Fruit fly (Drosophila melanogaster) whole organism, wandering third instar larva: Measurements from ENCODE around the gene CG7772.

Experiments
- Abd-B ChIP-seq: fragments of >200 bp; optimal IDR thresholded peaks from 2 replicates; lab custom pipeline; 2017; ENCODE audit warnings: missing biosample characterization, missing genetic modification characterization
- CG32264 ChIP-seq: fragments of 200-800 bp; sonication (Bioruptor generic); optimal IDR thresholded peaks from 2 replicates; lab custom pipeline; 2016; ENCODE audit warnings: missing biosample characterization, missing genetic modification characterization
- CG9705 ChIP-seq: fragments of 200-800 bp; sonication (Bioruptor generic); optimal IDR thresholded peaks from 2 replicates; lab custom pipeline; 2018; ENCODE audit warnings: missing biosample characterization, mild to moderate bottlenecking, missing genetic modification characterization
- CrebA ChIP-seq: fragments of 200-800 bp; sonication (Bioruptor generic); optimal IDR thresholded peaks from 2 replicates; lab custom pipeline; 2016; ENCODE audit warnings: missing biosample characterization, mild to moderate bottlenecking, missing genetic modification characterization, borderline replicate concordance
- Dfd ChIP-seq: fragments of >200 bp; optimal IDR thresholded peaks from 2 replicates; lab custom pipeline; 2017; ENCODE audit warnings: missing biosample characterization, missing genetic modification characterization
- Dif ChIP-seq: fragments of 200-275, 200-300 bp; sonication (Bioruptor generic); optimal IDR thresholded peaks from 2 replicates; lab custom pipeline; 2018; ENCODE audit warnings: missing biosample characterization, missing genetic modification characterization; ENCODE audit not compliant: partially characterized antibody
- GATAd ChIP-seq: sonication (Bioruptor generic); optimal IDR thresholded peaks from 2 replicates; lab custom pipeline; 2016; ENCODE audit warnings: missing biosample characterization, missing genetic modification characterization
- HLH106 ChIP-seq: fragments of 200-800 bp; optimal IDR thresholded peaks from 3 replicates; lab custom pipeline; 2019; ENCODE audit warnings: missing biosample characterization, mild to moderate bottlenecking, missing genetic modification characterization, moderate library complexity
- Hnf4 ChIP-seq: fragments of 200-800 bp; sonication (Bioruptor generic); optimal IDR thresholded peaks from 2 replicates; lab custom pipeline; 2016; ENCODE audit warnings: missing biosample characterization, mild to moderate bottlenecking, missing genetic modification characterization
- Hr78 ChIP-seq: fragments of >200 bp; optimal IDR thresholded peaks from 2 replicates; lab custom pipeline; 2017; ENCODE audit warnings: missing biosample characterization, missing genetic modification characterization
- Hr83 ChIP-seq: fragments of 200-300 bp; sonication (Bioruptor generic); optimal IDR thresholded peaks from 2 replicates; lab custom pipeline; 2016; ENCODE audit warnings: missing biosample characterization, mild to moderate bottlenecking, missing genetic modification characterization, moderate library complexity; ENCODE audit not compliant: poor library complexity, severe bottlenecking
- Jra ChIP-seq: sonication (Bioruptor generic); optimal IDR thresholded peaks from 2 replicates; lab custom pipeline; 2016; ENCODE audit warnings: missing biosample characterization, missing genetic modification characterization
- Mio ChIP-seq: sonication (Bioruptor generic); optimal IDR thresholded peaks from 2 replicates; lab custom pipeline; 2016; ENCODE audit warnings: missing biosample characterization, missing genetic modification characterization
- Myc ChIP-seq: fragments of >200 bp; optimal IDR thresholded peaks from 2 replicates; lab custom pipeline; 2017
- N ChIP-seq: fragments of >200 bp; optimal IDR thresholded peaks from 2 replicates; lab custom pipeline; 2018; ENCODE audit warnings: missing biosample characterization, missing external identifiers, missing genetic modification characterization
- OdsH ChIP-seq: fragments of 200-800 bp; sonication (Bioruptor generic); optimal IDR thresholded peaks from 2 replicates; lab custom pipeline; 2016; ENCODE audit warnings: missing biosample characterization, mild to moderate bottlenecking, missing genetic modification characterization
- Rel ChIP-seq, 2 experiments: fragments of 200-800 bp; sonication (Bioruptor generic) in 1 of 2; optimal IDR thresholded peaks; 2 replicates in 1 of 2; 3 replicates in 1 of 2; lab custom pipeline; 2016 to 2019; ENCODE audit warnings: mild to moderate bottlenecking in 2 of 2, missing biosample characterization in 2 of 2, missing genetic modification characterization in 2 of 2, moderate library complexity in 1 of 2
- Sp1 ChIP-seq: fragments of 200-800 bp; sonication (Bioruptor generic); optimal IDR thresholded peaks from 3 replicates; lab custom pipeline; 2019; ENCODE audit warnings: missing biosample characterization, mild to moderate bottlenecking, missing genetic modification characterization, moderate library complexity
- Vsx2 ChIP-seq: fragments of 200-300, 225-300 bp; sonication (Bioruptor generic); optimal IDR thresholded peaks from 2 replicates; lab custom pipeline; 2018; ENCODE audit warnings: missing biosample characterization, missing genetic modification characterization; ENCODE audit not compliant: partially characterized antibody
- br ChIP-seq: fragments of 200-800 bp; sonication (Bioruptor generic); optimal IDR thresholded peaks from 2 replicates; lab custom pipeline; 2016; ENCODE audit warnings: missing biosample characterization, missing genetic modification characterization
- brk ChIP-seq: fragments of 200-800 bp; sonication (Bioruptor generic); optimal IDR thresholded peaks from 2 replicates; lab custom pipeline; 2016; ENCODE audit warnings: missing biosample characterization, mild to moderate bottlenecking, missing genetic modification characterization
- dl ChIP-seq, 2 experiments: fragments of 175-275, 200-275 bp in 1 of 2; fragments of 200-275 bp in 1 of 2; sonication (Bioruptor generic); optimal IDR thresholded peaks; lab custom pipeline; 2018; ENCODE audit warnings: mild to moderate bottlenecking in 2 of 2, missing biosample characterization in 2 of 2, missing genetic modification characterization in 2 of 2, moderate library complexity in 2 of 2; ENCODE audit not compliant: partially characterized antibody in 2 of 2, insufficient read depth in 1 of 2
- dmrt93B ChIP-seq: fragments of 200-800 bp; sonication (Bioruptor generic); optimal IDR thresholded peaks from 2 replicates; lab custom pipeline; 2018; ENCODE audit warnings: missing biosample characterization, mild to moderate bottlenecking, missing genetic modification characterization
- dsf ChIP-seq: sonication (Bioruptor generic); optimal IDR thresholded peaks from 2 replicates; lab custom pipeline; 2016; ENCODE audit warnings: missing biosample characterization, missing genetic modification characterization, borderline replicate concordance
- ey ChIP-seq: fragments of 200-800 bp; sonication (Bioruptor generic); optimal IDR thresholded peaks from 2 replicates; lab custom pipeline; 2016; ENCODE audit warnings: missing biosample characterization, missing genetic modification characterization
- foxo ChIP-seq, 2 experiments: fragments of 200-800 bp; sonication (Bioruptor generic); optimal IDR thresholded peaks; 2 replicates in 1 of 2; 3 replicates in 1 of 2; lab custom pipeline; 2016 to 2017; ENCODE audit warnings: missing biosample characterization in 2 of 2, missing genetic modification characterization in 2 of 2
- fru ChIP-seq: fragments of 200-800 bp; sonication (Bioruptor generic); optimal IDR thresholded peaks from 3 replicates; lab custom pipeline; 2016; ENCODE audit warnings: missing biosample characterization, mild to moderate bottlenecking, missing genetic modification characterization
- h ChIP-seq: fragments of 200-800 bp; sonication (Bioruptor generic); optimal IDR thresholded peaks from 3 replicates; lab custom pipeline; 2016; ENCODE audit warnings: missing biosample characterization, mild to moderate bottlenecking, missing genetic modification characterization
- jim ChIP-seq: fragments of 175-275, 200-325 bp; sonication (Bioruptor generic); optimal IDR thresholded peaks from 2 replicates; lab custom pipeline; 2016; ENCODE audit warnings: missing biosample characterization, mild to moderate bottlenecking, missing genetic modification characterization
- lola ChIP-seq: fragments of >200 bp; optimal IDR thresholded peaks from 2 replicates; lab custom pipeline; 2017; ENCODE audit warnings: missing biosample characterization, missing genetic modification characterization
- pan ChIP-seq: fragments of >200 bp; optimal IDR thresholded peaks from 2 replicates; lab custom pipeline; 2017
- psq ChIP-seq: fragments of 200-800 bp; sonication (Bioruptor generic); optimal IDR thresholded peaks from 3 replicates; lab custom pipeline; 2017; ENCODE audit warnings: missing biosample characterization, mild to moderate bottlenecking, missing genetic modification characterization, moderate library complexity
- rgr ChIP-seq: fragments of 200-800 bp; sonication (Bioruptor generic); optimal IDR thresholded peaks from 3 replicates; lab custom pipeline; 2016; ENCODE audit warnings: missing biosample characterization, mild to moderate bottlenecking, missing genetic modification characterization
- sage ChIP-seq: fragments of 200-800 bp; sonication (Bioruptor generic); optimal IDR thresholded peaks from 2 replicates; lab custom pipeline; 2016; ENCODE audit warnings: missing biosample characterization, mild to moderate bottlenecking, missing genetic modification characterization
- sv ChIP-seq: fragments of 200-800 bp; sonication (Bioruptor generic); optimal IDR thresholded peaks from 3 replicates; lab custom pipeline; 2016; ENCODE audit warnings: missing biosample characterization, missing genetic modification characterization
- tai ChIP-seq: sonication (Bioruptor generic); optimal IDR thresholded peaks from 2 replicates; lab custom pipeline; 2016; ENCODE audit warnings: missing biosample characterization, missing genetic modification characterization
- usp ChIP-seq: fragments of >200 bp; optimal IDR thresholded peaks from 2 replicates; lab custom pipeline; 2017; ENCODE audit warnings: missing biosample characterization, missing genetic modification characterization
- woc ChIP-seq: sonication (Bioruptor generic); optimal IDR thresholded peaks from 2 replicates; lab custom pipeline; 2016; ENCODE audit warnings: missing biosample characterization, mild to moderate bottlenecking, missing genetic modification characterization

CG7772 gene

DNA sequence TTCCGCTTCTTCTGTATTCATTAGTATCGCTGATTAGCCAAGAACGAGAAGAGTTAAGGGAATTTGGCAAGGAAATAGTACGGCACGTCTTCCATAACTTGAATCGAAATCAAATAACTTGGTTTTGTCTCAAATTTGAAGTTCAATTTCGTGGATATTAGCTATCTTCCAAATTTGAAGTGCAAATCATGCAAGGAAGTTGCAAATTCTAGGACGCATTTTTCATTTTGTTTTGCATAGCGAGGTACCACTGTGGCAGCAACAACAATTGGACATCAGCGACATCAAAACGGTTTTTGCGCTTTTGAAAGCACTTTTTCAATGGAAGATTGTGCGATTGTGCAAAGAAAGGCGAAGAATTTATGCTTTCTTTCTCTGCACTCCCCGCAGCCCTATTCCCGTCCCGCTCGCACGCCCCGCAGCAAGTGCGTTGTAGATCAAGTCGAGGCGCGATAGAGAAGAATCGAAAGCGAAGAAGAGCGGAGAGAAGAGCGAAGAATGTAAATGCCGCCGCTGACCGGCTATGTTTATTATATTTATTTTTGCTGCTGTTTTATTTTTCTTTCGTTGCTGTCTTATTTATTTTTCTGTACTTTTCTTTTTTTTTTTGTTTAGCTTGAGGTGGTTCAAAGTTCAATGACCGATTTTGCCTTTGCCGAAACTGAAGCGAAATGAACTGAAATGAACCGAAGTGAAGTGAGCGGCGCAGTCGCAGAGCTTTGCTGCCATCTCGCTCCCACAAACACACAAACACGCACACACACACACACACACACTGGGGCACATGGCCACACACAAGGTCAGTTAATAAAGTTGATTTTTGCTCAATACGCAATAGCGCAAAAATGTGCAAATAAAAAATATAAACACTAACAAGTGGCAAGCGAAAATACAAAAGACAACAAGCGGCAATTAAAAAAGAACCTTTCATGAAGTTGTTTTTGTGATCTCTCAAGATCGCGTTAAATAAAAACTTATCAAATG, 25.6 kb downstream of the CG7772 start (continued):
- TF ChIP-seq rgr (GFP tag; lab: Kevin White, UChicago) (peak; percentile 80), Mio (GFP tag; lab: Kevin White, UChicago) (no peak), Hr83 (GFP tag; lab: Kevin White, UChicago) (no peak), Hnf4 (peak; percentile 57), h (GFP tag; lab: Kevin White, UChicago) (peak; percentile 81)

DNA sequence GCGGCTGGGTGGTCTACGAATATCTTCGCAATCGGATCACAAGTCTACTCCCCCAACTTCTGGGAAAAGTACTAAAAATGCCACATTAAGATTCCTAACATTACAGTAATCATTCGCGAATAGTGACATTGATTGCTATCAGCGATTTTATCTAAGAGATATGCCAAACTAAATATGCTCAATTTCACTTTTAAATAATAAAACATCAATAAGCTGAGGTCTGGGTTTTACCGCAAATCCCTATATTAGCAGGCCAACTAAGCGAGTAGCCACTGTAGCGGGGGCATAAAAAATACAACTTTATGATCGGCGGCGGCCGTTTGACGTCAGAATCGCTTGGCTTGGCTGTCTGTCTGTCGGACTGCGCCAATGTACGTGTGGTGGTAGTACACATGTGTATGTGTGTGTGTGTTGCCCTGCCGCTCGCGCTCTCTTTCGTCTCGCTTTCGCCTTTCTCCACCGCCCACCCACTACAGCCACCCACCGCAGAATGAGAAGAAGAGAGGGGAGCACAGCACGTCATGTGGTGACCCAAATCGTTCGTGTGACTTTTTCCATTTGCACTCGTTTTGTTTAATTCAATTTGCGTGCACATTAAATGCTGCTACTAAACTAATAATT, 26.7 kb downstream of the CG7772 start:
- TF ChIP-seq sage (peak; percentile 57), Hr83 (GFP tag; lab: Kevin White, UChicago) (peak; percentile 74), Hnf4 (peak; percentile 97), dsf (GFP tag; lab: Kevin White, UChicago) (peak; percentile 80), pan (lab: Kevin White, UChicago) (no peak), Rel (GFP tag; optimal IDR thresholded peaks at IDR 0.05; lab: Kevin White, UChicago) (peak; percentile 51), Rel (tag; optimal IDR thresholded peaks at IDR 0.05; lab: Kevin White, UChicago) (peak; percentile 89), GATAd (GFP tag; lab: Kevin White, UChicago) (peak; percentile 84), CG32264 (GFP tag; lab: Kevin White, UChicago) (peak; percentile 95), ey (GFP tag; lab: Kevin White, UChicago) (peak; percentile 98), br (GFP tag; lab: Kevin White, UChicago) (peak; percentile 97), fru (peak; percentile 97), Myc (lab: Kevin White, UChicago) (no peak), Jra (GFP tag; lab: Kevin White, UChicago) (peak; percentile 93), tai (peak; percentile 93), foxo (GFP tag; optimal IDR thresholded peaks at IDR 0.05; lab: Kevin White, UChicago) (peak; percentile 92 to 98), jim (peak; percentile 50), dl (GFP tag; optimal IDR thresholded peaks at IDR 0.05; lab: Kevin White, UChicago; ENCODE audit: insufficient read depth in 1 of 2, partially characterized antibody in 2 of 2) (peak in 1 of 2 experiments; percentile 34), CrebA (GFP tag; lab: Kevin White, UChicago) (peak; percentile 83), dmrt93B (GFP tag; lab: Kevin White, UChicago) (peak; percentile 89), sv (peak; percentile 92), Dif (GFP tag; lab: Kevin White, UChicago) (no peak), usp (GFP tag; lab: Kevin White, UChicago) (no peak), rgr (GFP tag; lab: Kevin White, UChicago) (peak; percentile 97), Abd-B (GFP tag; lab: Kevin White, UChicago) (no peak), lola (GFP tag; lab: Kevin White, UChicago) (no peak), Mio (GFP tag; lab: Kevin White, UChicago) (peak; percentile 84), HLH106 (tag; lab: Kevin White, UChicago) (peak; percentile 97), Vsx2 (no peak), brk (GFP tag; lab: Kevin White, UChicago) (peak; percentile 80), psq (GFP tag; lab: Kevin White, UChicago) (peak; percentile 92), woc (GFP tag; lab: Kevin White, UChicago) (peak; percentile 92), Dfd (GFP tag; lab: Kevin White, UChicago) (no peak), h (GFP tag; lab: Kevin White, UChicago) (peak; percentile 96), N (GFP tag; lab: Kevin White, UChicago) (no peak), Sp1 (GFP tag; lab: Kevin White, UChicago) (peak; percentile 96), Hr78 (GFP tag; lab: Kevin White, UChicago) (no peak), CG9705 (GFP tag; lab: Kevin White, UChicago) (peak; percentile 86), OdsH (GFP tag; lab: Kevin White, UChicago) (peak; percentile 96)
